Worm (Caenorhabditis elegans) whole organism, L2 larva: ENCODE results near the gene glr-1.

Experiments used
- C34F6.9 ChIP-seq: fragments of 150-350 bp; optimal IDR thresholded peaks from 2 replicates; lab custom pipeline; 2014; ENCODE audit warnings: missing biosample characterization, missing genetic modification characterization
- F13H6.1 ChIP-seq: sonication (generic microtip); optimal IDR thresholded peaks from 2 replicates; lab custom pipeline; 2016; ENCODE audit warnings: missing genetic modification characterization, missing compliant biosample characterization
- ZK546.5 ChIP-seq: sonication (generic microtip); optimal IDR thresholded peaks from 2 replicates; lab custom pipeline; 2017; ENCODE audit warnings: missing biosample characterization, missing genetic modification characterization
- alr-1 ChIP-seq: fragments of 150-350 bp; optimal IDR thresholded peaks from 2 replicates; lab custom pipeline; 2014; ENCODE audit warnings: missing biosample characterization, missing genetic modification characterization
- aly-2 ChIP-seq: fragments of 150-350 bp; optimal IDR thresholded peaks from 2 replicates; lab custom pipeline; 2014; ENCODE audit warnings: missing biosample characterization, missing genetic modification characterization
- ceh-16 ChIP-seq: fragments of 150-350 bp; optimal IDR thresholded peaks from 2 replicates; lab custom pipeline; 2014; ENCODE audit warnings: missing biosample characterization, missing genetic modification characterization
- ceh-82 ChIP-seq: fragments of 150-350 bp; optimal IDR thresholded peaks from 2 replicates; lab custom pipeline; 2014; ENCODE audit warnings: missing biosample characterization, missing genetic modification characterization
- dmd-4 ChIP-seq: sonication (generic microtip); optimal IDR thresholded peaks from 2 replicates; lab custom pipeline; 2017; ENCODE audit warnings: missing biosample characterization, missing genetic modification characterization
- egl-27 ChIP-seq: sonication (generic microtip); optimal IDR thresholded peaks from 3 replicates; lab custom pipeline; 2017; ENCODE audit warnings: missing biosample characterization, missing genetic modification reagents, missing genetic modification characterization
- elt-1 ChIP-seq: fragments of 150-350 bp; optimal IDR thresholded peaks from 2 replicates; lab custom pipeline; 2014; ENCODE audit warnings: missing biosample characterization, missing genetic modification characterization
- fos-1 ChIP-seq: fragments of 150-350 bp; optimal IDR thresholded peaks from 2 replicates; lab custom pipeline; 2014; ENCODE audit warnings: missing biosample characterization, missing genetic modification characterization
- gmeb-1 ChIP-seq: fragments of 150-350 bp; optimal IDR thresholded peaks from 2 replicates; lab custom pipeline; 2014; ENCODE audit warnings: missing biosample characterization, missing genetic modification characterization
- lin-11 ChIP-seq: fragments of 150-350 bp; sonication (generic microtip); optimal IDR thresholded peaks from 2 replicates; lab custom pipeline; 2014; ENCODE audit warnings: missing biosample characterization, missing genetic modification characterization, inconsistent platforms, mixed read lengths
- lin-13 ChIP-seq: fragments of 150-350 bp; optimal IDR thresholded peaks from 2 replicates; lab custom pipeline; 2014; ENCODE audit warnings: missing biosample characterization, missing genetic modification reagents, missing genetic modification characterization
- lsy-2 ChIP-seq, 2 experiments: fragments of 150-350 bp in 1 of 2; sonication (generic microtip) in 1 of 2; optimal IDR thresholded peaks; 2 replicates each; lab custom pipeline; 2014 to 2017; ENCODE audit warnings: missing biosample characterization in 2 of 2, missing genetic modification characterization in 2 of 2
- mbf-1 ChIP-seq: sonication (generic microtip); optimal IDR thresholded peaks from 2 replicates; lab custom pipeline; 2017; ENCODE audit warnings: missing biosample characterization, missing genetic modification characterization
- mdl-1 ChIP-seq, 2 experiments: fragments of 150-350 bp in 1 of 2; sonication (generic microtip) in 1 of 2; optimal IDR thresholded peaks; 2 replicates each; lab custom pipeline; 2017; ENCODE audit warnings: missing biosample characterization in 2 of 2, missing genetic modification characterization in 2 of 2
- nhr-10 ChIP-seq: sonication (generic microtip); optimal IDR thresholded peaks from 2 replicates; lab custom pipeline; 2017; ENCODE audit warnings: missing biosample characterization, missing genetic modification characterization
- nhr-11 ChIP-seq: fragments of 150-350 bp; optimal IDR thresholded peaks from 2 replicates; lab custom pipeline; 2014; ENCODE audit warnings: missing biosample characterization, missing genetic modification characterization
- nhr-12 ChIP-seq: fragments of 150-350 bp; optimal IDR thresholded peaks from 2 replicates; lab custom pipeline; 2014; ENCODE audit warnings: missing biosample characterization, missing genetic modification characterization
- nhr-129 ChIP-seq: fragments of 150-350 bp; optimal IDR thresholded peaks from 2 replicates; lab custom pipeline; 2014; ENCODE audit warnings: missing biosample characterization, missing genetic modification characterization
- nhr-237 ChIP-seq: fragments of 150-350 bp; optimal IDR thresholded peaks from 2 replicates; lab custom pipeline; 2014; ENCODE audit warnings: missing biosample characterization, missing genetic modification characterization
- nhr-77 ChIP-seq: fragments of 150-350 bp; optimal IDR thresholded peaks from 2 replicates; lab custom pipeline; 2014; ENCODE audit warnings: missing biosample characterization, missing genetic modification characterization
- peb-1 ChIP-seq: fragments of 150-350 bp; optimal IDR thresholded peaks from 2 replicates; lab custom pipeline; 2014; ENCODE audit warnings: missing biosample characterization, missing genetic modification characterization
- sem-4 ChIP-seq: fragments of 150-350 bp; optimal IDR thresholded peaks from 2 replicates; lab custom pipeline; 2014; ENCODE audit warnings: missing biosample characterization, missing genetic modification reagents, missing genetic modification characterization
- skn-1 ChIP-seq: sonication (generic microtip); optimal IDR thresholded peaks from 2 replicates; lab custom pipeline; 2017; ENCODE audit warnings: missing biosample characterization, missing genetic modification characterization
- sma-3 ChIP-seq: sonication (generic microtip); optimal IDR thresholded peaks from 2 replicates; lab custom pipeline; 2016; ENCODE audit warnings: missing genetic modification reagents, missing genetic modification characterization, missing compliant biosample characterization
- unc-39 ChIP-seq: fragments of 150-350 bp; optimal IDR thresholded peaks from 2 replicates; lab custom pipeline; 2014; ENCODE audit warnings: missing biosample characterization, missing genetic modification characterization
- unc-55 ChIP-seq: fragments of 150-350 bp; sonication (generic microtip); optimal IDR thresholded peaks from 3 replicates; lab custom pipeline; 2014; ENCODE audit warnings: missing biosample characterization, missing genetic modification reagents, missing genetic modification characterization
- unc-62 ChIP-seq: fragments of 150-350 bp; optimal IDR thresholded peaks from 2 replicates; lab custom pipeline; 2014; ENCODE audit warnings: missing biosample characterization, missing genetic modification reagents, missing genetic modification characterization
- zag-1 ChIP-seq: fragments of 150-350 bp; optimal IDR thresholded peaks from 2 replicates; lab custom pipeline; 2014; ENCODE audit warnings: missing biosample characterization, missing genetic modification characterization
- ztf-1 ChIP-seq: fragments of 200-800 bp; sonication (Bioruptor generic); conservative IDR thresholded peaks from 2 replicates; pipeline ENCODE4 v1.3.6; 2022; ENCODE audit warnings: missing genetic modification characterization, missing compliant biosample characterization
- ztf-11 ChIP-seq: sonication (generic microtip); optimal IDR thresholded peaks from 2 replicates; lab custom pipeline; 2017; ENCODE audit warnings: missing biosample characterization, missing genetic modification characterization
- ztf-4 ChIP-seq: fragments of 150-350 bp; optimal IDR thresholded peaks from 2 replicates; lab custom pipeline; 2014; ENCODE audit warnings: missing biosample characterization, missing genetic modification characterization

The glr-1 gene

ce11 chrIII:8630833-8631232 is 42.4 kb upstream of the glr-1 start, which contains the start of gene dnj-10 (continued):
- TF ChIP-seq nhr-77 (tag; lab: Kevin White, UChicago) = no peak
- TF ChIP-seq, all 48 proteins: peak for 10

ce11 chrIII:8628405-8628982 is 40.1 kb upstream of the glr-1 start, which contains the start of the genes polk-1 and gpr-1:
Gene polk-1, minus strand, starts transcription at chrIII:8628590.
Gene gpr-1, plus strand, starts transcription at chrIII:8628932.
- TF ChIP-seq lsy-2 (tag; optimal IDR thresholded peaks at IDR 0.05; lab: Kevin White, UChicago) (peak in 1 of 2 experiments; percentile 50), fos-1 (no peak), unc-62 (GFP tag; lab: Kevin White, UChicago) (no peak), C34F6.9 (tag; lab: Kevin White, UChicago) (peak; percentile 27), ZK546.5 (tag; lab: Kevin White, UChicago) (no peak), unc-39 (tag; lab: Kevin White, UChicago) (no peak), sem-4 (no peak), nhr-129 (tag; lab: Kevin White, UChicago) (peak; percentile 26), unc-55 (no peak), nhr-10 (tag; lab: Kevin White, UChicago) (no peak), ztf-1 (GFP tag; lab: Robert Waterston, UW) (no peak), nhr-237 (tag; lab: Kevin White, UChicago) (no peak), F13H6.1 (tag; lab: Kevin White, UChicago) (no peak), lin-13 (GFP tag; lab: Kevin White, UChicago) (peak; percentile 72), dmd-4 (tag; lab: Kevin White, UChicago) (no peak), alr-1 (tag; lab: Kevin White, UChicago) (no peak), ztf-11 (tag; lab: Kevin White, UChicago) (no peak), mbf-1 (no peak), lin-11 (no peak), zag-1 (no peak), gmeb-1 (tag; lab: Kevin White, UChicago) (peak; percentile 67)

- TF ChIP-seq mdl-1 (tag; optimal IDR thresholded peaks at IDR 0.05; lab: Kevin White, UChicago) (no peak), peb-1 (tag; lab: Kevin White, UChicago) (no peak), nhr-12 (tag; lab: Kevin White, UChicago) (no peak), ceh-82 (no peak), dmd-4 (tag; lab: Kevin White, UChicago) (no peak), nhr-237 (tag; lab: Kevin White, UChicago) (no peak), sma-3 (GFP tag; lab: Kevin White, UChicago) (no peak), ztf-4 (tag; lab: Kevin White, UChicago) (no peak), skn-1 (tag; lab: Kevin White, UChicago) (no peak), aly-2 (tag; lab: Kevin White, UChicago) (no peak)
Measured at ce11 chrIII:8625125-8625524, 36.7 kb upstream of the glr-1 start.

ce11 chrIII:8622435-8622834 is 34.0 kb upstream of the glr-1 start, which contains the start of gene ceh-16:
Gene ceh-16, plus strand, starts transcription at chrIII:8622735.
- TF ChIP-seq elt-1 (tag; lab: Kevin White, UChicago) (no peak), mdl-1 (tag; optimal IDR thresholded peaks at IDR 0.05; lab: Kevin White, UChicago) (no peak), egl-27 (tag; lab: Kevin White, UChicago) (no peak), nhr-11 (tag; lab: Kevin White, UChicago) (no peak), ztf-4 (tag; lab: Kevin White, UChicago) (no peak), ZK546.5 (tag; lab: Kevin White, UChicago) (no peak), ceh-16 (no peak), ztf-1 (GFP tag; lab: Robert Waterston, UW) (no peak)

ce11 chrIII:8621982-8622381 is 33.5 kb upstream of the glr-1 start:
- TF ChIP-seq ceh-82 = no peak
- no peak for TF ChIP-seq unc-55
- TF ChIP-seq peb-1 (tag; lab: Kevin White, UChicago) = no peak
